Worm (Caenorhabditis elegans): Measurements from ENCODE around the gene msp-53.
A peak's percentile ranks its signal among the peaks of the same experiment; 100 is the strongest.

Gene msp-53

DNA sequence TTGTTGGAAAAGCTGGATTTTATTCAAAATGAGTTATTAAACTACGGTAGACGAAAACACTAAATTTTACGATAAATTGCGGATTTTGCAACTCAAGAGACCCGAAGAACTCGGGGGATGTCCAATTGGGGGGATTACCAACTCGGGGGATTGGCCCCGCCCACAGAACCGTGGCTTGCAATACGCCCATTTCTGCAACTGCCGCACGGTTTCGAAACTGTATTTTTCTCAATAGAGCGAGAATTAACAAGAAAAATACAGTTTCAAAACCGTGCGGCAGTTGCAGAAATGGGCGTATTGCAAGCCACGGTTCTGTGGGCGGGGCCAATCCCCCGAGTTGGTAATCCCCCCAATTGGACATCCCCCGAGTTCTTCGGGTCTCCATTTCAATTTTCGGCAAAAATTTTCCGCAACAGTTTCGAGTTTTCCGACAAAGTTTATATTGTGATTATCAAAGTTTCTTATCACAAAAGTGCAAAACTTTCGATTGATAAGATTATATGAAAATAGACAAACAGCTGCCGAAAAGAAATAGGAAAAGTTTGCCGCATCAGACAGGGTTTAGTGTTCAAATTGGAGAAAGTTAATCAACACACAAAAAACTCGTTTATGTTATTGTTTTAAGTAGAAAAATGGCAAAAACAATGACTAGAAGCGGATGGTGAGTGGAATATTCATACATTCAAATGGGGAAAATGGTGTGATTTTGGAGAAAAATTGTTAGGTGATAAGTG lies 25.1 kb upstream of the msp-53 start:
- peak; percentile 76 for TF ChIP-seq lsy-2 (tag; optimal IDR thresholded peaks at IDR 0.05)
- TF ChIP-seq ces-1 (GFP tag; optimal IDR thresholded peaks at IDR 0.05), result peak; percentile 12

DNA sequence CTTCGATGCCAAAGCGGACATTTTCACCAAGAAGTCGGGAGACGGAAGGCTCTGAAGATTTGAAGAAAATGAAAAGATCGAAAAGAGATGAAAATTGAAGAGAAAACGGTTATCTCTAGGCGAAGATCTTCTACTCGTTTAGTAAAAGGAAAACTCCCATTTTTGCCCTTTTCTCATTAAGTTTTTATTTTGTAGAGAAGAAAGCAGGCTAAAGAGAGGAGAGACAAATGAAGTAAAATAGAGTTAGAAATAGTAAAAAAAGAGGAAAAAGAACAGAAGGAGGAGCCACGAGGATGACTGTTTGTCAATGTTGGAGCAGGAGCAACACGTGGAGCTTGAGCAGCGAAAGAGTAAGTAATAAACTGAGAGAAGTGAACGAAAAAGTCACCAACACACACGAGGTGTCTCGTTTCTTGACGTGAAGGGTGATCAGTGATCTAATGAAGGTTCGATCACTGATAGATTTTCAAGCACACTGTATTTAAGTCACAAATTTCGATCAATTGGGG lies 24.0 kb upstream of the msp-53 start, which contains the start of gene ivd-1:
TSS of gene ivd-1 (minus strand) at position 51 of the 509 bp plus-strand sequence.
- no peak for TF ChIP-seq lin-32 (GFP tag; optimal IDR thresholded peaks at IDR 0.05)
- TF ChIP-seq mls-2 (tag; optimal IDR thresholded peaks at IDR 0.05), result no peak
- TF ChIP-seq sptf-1 (tag; optimal IDR thresholded peaks at IDR 0.05), result no peak
- no peak for TF ChIP-seq snpc-4 (tag; optimal IDR thresholded peaks at IDR 0.05)
- no peak for TF ChIP-seq flh-1 (GFP tag; optimal IDR thresholded peaks at IDR 0.05)
- no peak for TF ChIP-seq hlh-1 (tag; optimal IDR thresholded peaks at IDR 0.05)
- no peak for TF ChIP-seq ztf-11 (tag; optimal IDR thresholded peaks at IDR 0.05)
- TF ChIP-seq unc-120 (tag; optimal IDR thresholded peaks at IDR 0.05; ENCODE audit: poor library complexity, severe bottlenecking), result no peak
- TF ChIP-seq elt-1 (tag; optimal IDR thresholded peaks at IDR 0.05; ENCODE audit: borderline replicate concordance, insufficient read depth), result no peak

DNA sequence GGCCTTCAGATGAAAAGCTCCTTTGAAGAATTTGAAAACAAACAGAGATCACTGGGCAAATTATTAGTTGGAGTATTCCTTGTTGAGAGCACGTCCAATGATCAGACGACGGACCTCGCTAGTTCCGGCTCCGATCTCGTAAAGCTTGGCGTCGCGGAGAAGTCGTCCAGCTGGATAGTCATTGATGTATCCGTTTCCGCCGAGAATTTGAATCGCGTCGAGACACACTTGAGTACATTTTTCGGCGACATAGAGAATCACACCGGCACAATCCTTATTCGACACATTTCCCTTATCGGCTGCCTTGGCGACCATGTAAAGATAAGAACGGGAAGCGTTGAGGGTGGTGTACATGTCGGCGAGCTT lies 22.1 kb upstream of the msp-53 start:
- TF ChIP-seq blmp-1 (tag; optimal IDR thresholded peaks at IDR 0.05) (no peak), mep-1 (tag; optimal IDR thresholded peaks at IDR 0.05) (no peak), mls-2 (tag; optimal IDR thresholded peaks at IDR 0.05) (no peak), nhr-76 (tag; optimal IDR thresholded peaks at IDR 0.05) (no peak), elt-1 (tag; optimal IDR thresholded peaks at IDR 0.05; ENCODE audit: borderline replicate concordance, insufficient read depth) (no peak), nhr-12 (tag; optimal IDR thresholded peaks at IDR 0.05) (no peak), pha-4 (tag; optimal IDR thresholded peaks at IDR 0.05) (no peak), lsy-2 (tag; optimal IDR thresholded peaks at IDR 0.05) (no peak), ham-2 (GFP tag; optimal IDR thresholded peaks at IDR 0.05) (no peak), ceh-83 (GFP tag; optimal IDR thresholded peaks at IDR 0.05) (no peak), ces-1 (GFP tag; optimal IDR thresholded peaks at IDR 0.05) (no peak), snpc-4 (tag; optimal IDR thresholded peaks at IDR 0.05) (no peak), ceh-39 (tag; optimal IDR thresholded peaks at IDR 0.05) (no peak), ceh-43 (GFP tag; optimal IDR thresholded peaks at IDR 0.05) (no peak)

DNA sequence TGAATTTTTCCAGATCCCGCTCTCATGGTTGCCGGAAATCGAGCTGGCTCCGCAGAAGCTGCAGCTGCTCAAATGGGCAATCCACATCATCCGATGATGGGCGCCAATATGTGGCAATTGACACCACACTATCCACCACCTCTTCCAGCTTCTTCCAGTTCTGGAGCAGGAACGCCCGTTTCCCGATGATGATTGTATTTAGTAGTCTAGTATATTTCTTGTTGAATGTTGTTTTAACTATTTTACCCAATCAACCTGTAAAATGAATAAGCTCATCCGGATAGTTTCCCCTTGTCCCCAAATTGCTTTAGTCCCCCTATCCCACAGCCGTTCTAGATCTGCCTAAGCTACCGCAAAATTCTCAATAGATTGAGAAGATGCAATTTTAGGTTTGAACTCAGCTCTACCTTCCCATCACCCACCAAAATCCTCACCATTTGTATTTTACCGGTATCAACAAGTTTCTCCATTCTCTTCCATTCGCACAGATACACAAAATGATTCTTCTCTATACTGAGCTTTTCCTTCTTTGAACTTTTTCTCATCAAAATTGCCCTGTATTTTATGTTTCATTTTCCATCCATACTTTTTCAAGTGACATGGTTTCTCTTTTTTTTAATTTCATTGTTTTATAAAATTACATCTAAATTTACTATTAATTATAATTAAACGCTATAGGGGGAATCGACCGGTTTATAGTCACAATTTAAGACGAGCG lies 21.5 kb upstream of the msp-53 start:
- TF ChIP-seq ceh-43 (GFP tag; optimal IDR thresholded peaks at IDR 0.05), result no peak
- TF ChIP-seq nhr-12 (tag; optimal IDR thresholded peaks at IDR 0.05), result no peak
- no peak for TF ChIP-seq ceh-83 (GFP tag; optimal IDR thresholded peaks at IDR 0.05)
- no peak for TF ChIP-seq blmp-1 (tag; optimal IDR thresholded peaks at IDR 0.05)
- no peak for TF ChIP-seq M03D4.4 (tag; optimal IDR thresholded peaks at IDR 0.05)
- no peak for TF ChIP-seq lin-13 (tag; optimal IDR thresholded peaks at IDR 0.05)
- TF ChIP-seq mab-5 (tag; optimal IDR thresholded peaks at IDR 0.05), result no peak
- no peak for TF ChIP-seq nhr-237 (tag; optimal IDR thresholded peaks at IDR 0.05)
- TF ChIP-seq nhr-28 (tag; optimal IDR thresholded peaks at IDR 0.05), result no peak
- TF ChIP-seq cnd-1 (tag; optimal IDR thresholded peaks at IDR 0.05), result no peak
- no peak for TF ChIP-seq ham-2 (GFP tag; optimal IDR thresholded peaks at IDR 0.05)
- no peak for TF ChIP-seq unc-120 (tag; optimal IDR thresholded peaks at IDR 0.05; ENCODE audit: poor library complexity, severe bottlenecking)
- no peak for TF ChIP-seq elt-3 (tag; optimal IDR thresholded peaks at IDR 0.05)
- TF ChIP-seq unc-39 (tag; optimal IDR thresholded peaks at IDR 0.05), result no peak
- no peak for TF ChIP-seq mls-2 (tag; optimal IDR thresholded peaks at IDR 0.05)
- no peak for TF ChIP-seq hlh-1 (tag; optimal IDR thresholded peaks at IDR 0.05)
- no peak for TF ChIP-seq lin-32 (GFP tag; optimal IDR thresholded peaks at IDR 0.05)
- TF ChIP-seq zip-8 (tag; optimal IDR thresholded peaks at IDR 0.05), result no peak

DNA sequence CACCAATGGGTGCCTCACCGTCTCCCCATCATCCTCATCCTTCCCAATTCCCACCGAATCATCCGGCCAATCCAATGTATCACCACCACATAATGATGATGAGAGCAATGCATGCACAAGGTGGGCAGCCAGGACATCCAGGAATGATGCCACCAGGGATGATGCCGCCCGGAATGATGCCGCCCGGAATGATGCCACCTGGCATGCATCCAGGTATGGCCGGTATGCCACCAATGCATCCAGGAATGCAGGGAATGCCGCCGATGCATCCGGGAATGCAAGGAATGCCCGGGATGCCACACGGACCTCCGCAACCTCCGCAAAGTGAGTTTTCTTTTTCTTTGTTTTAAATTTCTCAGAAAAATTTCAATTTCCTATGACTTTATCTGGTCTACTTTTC lies 20.9 kb upstream of the msp-53 start:
- no peak for TF ChIP-seq drap-1 (GFP tag; optimal IDR thresholded peaks at IDR 0.05)
- TF ChIP-seq elt-3 (tag; optimal IDR thresholded peaks at IDR 0.05), result no peak
- no peak for TF ChIP-seq lin-32 (GFP tag; optimal IDR thresholded peaks at IDR 0.05)
- TF ChIP-seq mep-1 (tag; optimal IDR thresholded peaks at IDR 0.05), result no peak
- TF ChIP-seq blmp-1 (tag; optimal IDR thresholded peaks at IDR 0.05), result no peak
- TF ChIP-seq M03D4.4 (tag; optimal IDR thresholded peaks at IDR 0.05), result no peak
- TF ChIP-seq nhr-12 (tag; optimal IDR thresholded peaks at IDR 0.05), result no peak
- no peak for TF ChIP-seq zip-8 (tag; optimal IDR thresholded peaks at IDR 0.05)
- TF ChIP-seq snpc-4 (tag; optimal IDR thresholded peaks at IDR 0.05), result no peak
- TF ChIP-seq bed-3 (GFP tag; optimal IDR thresholded peaks at IDR 0.05), result no peak
- TF ChIP-seq ham-2 (GFP tag; optimal IDR thresholded peaks at IDR 0.05), result no peak
- no peak for TF ChIP-seq ceh-43 (GFP tag; optimal IDR thresholded peaks at IDR 0.05)
- no peak for TF ChIP-seq unc-120 (tag; optimal IDR thresholded peaks at IDR 0.05; ENCODE audit: poor library complexity, severe bottlenecking)
- TF ChIP-seq pha-4 (tag; optimal IDR thresholded peaks at IDR 0.05), result no peak
- no peak for TF ChIP-seq mab-5 (tag; optimal IDR thresholded peaks at IDR 0.05)
- TF ChIP-seq sem-2 (GFP tag; optimal IDR thresholded peaks at IDR 0.05), result no peak
- no peak for TF ChIP-seq tbx-8 (GFP tag; optimal IDR thresholded peaks at IDR 0.05)
- TF ChIP-seq nhr-237 (tag; optimal IDR thresholded peaks at IDR 0.05), result no peak
- no peak for TF ChIP-seq flh-1 (GFP tag; optimal IDR thresholded peaks at IDR 0.05)
- TF ChIP-seq lsy-2 (tag; optimal IDR thresholded peaks at IDR 0.05), result no peak

All from whole organism, mixed stage, embryonic.